Worm (Caenorhabditis elegans) whole organism, L1 larva: ENCODE measurements around the gene C03H5.6.

Source experiments
- C16A3.4 ChIP-seq: fragments of 150-350 bp; optimal IDR thresholded peaks from 2 replicates; lab custom pipeline; 2014; ENCODE audit warnings: missing biosample characterization, missing genetic modification characterization
- Y116A8C.19 ChIP-seq: sonication (generic microtip); optimal IDR thresholded peaks from 2 replicates; lab custom pipeline; 2016; ENCODE audit warnings: missing compliant biosample characterization, missing genetic modification characterization, borderline replicate concordance
- aha-1 ChIP-seq: fragments of 150-350 bp; optimal IDR thresholded peaks from 2 replicates; lab custom pipeline; 2014; ENCODE audit warnings: missing biosample characterization, missing genetic modification characterization
- alr-1 ChIP-seq: fragments of 200-800 bp; sonication (Bioruptor generic); optimal IDR thresholded peaks from 2 replicates; lab custom pipeline; 2018; ENCODE audit warnings: borderline replicate concordance, mild to moderate bottlenecking, missing genetic modification characterization, missing compliant biosample characterization
- aly-2 ChIP-seq: fragments of 150-350 bp; optimal IDR thresholded peaks from 2 replicates; lab custom pipeline; 2014; ENCODE audit warnings: missing biosample characterization, missing genetic modification characterization
- ama-1 ChIP-seq: fragments of 150-350 bp; optimal IDR thresholded peaks from 2 replicates; lab custom pipeline; 2014
- ceh-8 ChIP-seq: fragments of 200-800 bp; sonication (Bioruptor generic); optimal IDR thresholded peaks from 2 replicates; lab custom pipeline; 2018; ENCODE audit warnings: mild to moderate bottlenecking, missing genetic modification characterization, moderate library complexity, missing compliant biosample characterization
- ceh-82 ChIP-seq, 3 experiments: fragments of 150-350 bp in 1 of 3; sonication (generic microtip) in 2 of 3; optimal IDR thresholded peaks; 2 replicates each; lab custom pipeline; 2014 to 2017; ENCODE audit warnings: missing biosample characterization in 3 of 3, missing genetic modification characterization in 3 of 3
- dpl-1 ChIP-seq, 3 experiments: fragments of 150-350 bp in 2 of 3; sonication (generic microtip) in 1 of 3; optimal IDR thresholded peaks; 2 replicates each; lab custom pipeline; 2014 to 2017; ENCODE audit warnings: missing biosample characterization in 3 of 3, missing genetic modification characterization in 3 of 3, missing genetic modification reagents in 3 of 3
- dsc-1 ChIP-seq: sonication (generic microtip); optimal IDR thresholded peaks from 2 replicates; lab custom pipeline; 2016; ENCODE audit warnings: mild to moderate bottlenecking, missing genetic modification characterization, missing compliant biosample characterization
- efl-1 ChIP-seq, 4 experiments: fragments of 150-350 bp; optimal IDR thresholded peaks in 3 of 4; peaks in 1 of 4; 1 replicate in 1 of 4; 2 replicates in 3 of 4; lab custom pipeline; 2014; ENCODE audit warnings: missing biosample characterization in 2 of 4, missing genetic modification characterization in 2 of 4, missing genetic modification reagents in 2 of 4
- elt-2 ChIP-seq: sonication (generic microtip); optimal IDR thresholded peaks from 2 replicates; lab custom pipeline; 2016; ENCODE audit warnings: missing genetic modification characterization, mild to moderate bottlenecking, inconsistent platforms, missing compliant biosample characterization, missing genetic modification reagents
- elt-3 ChIP-seq, 6 experiments: fragments of 150-350 bp in 1 of 6; sonication (generic microtip); optimal IDR thresholded peaks; 2 replicates each; lab custom pipeline; 2017 to 2018; ENCODE audit warnings: missing biosample characterization in 6 of 6, missing genetic modification characterization in 6 of 6, inconsistent platforms in 1 of 6
- ets-5 ChIP-seq: fragments of 200-800 bp; sonication (Bioruptor generic); IDR thresholded peaks from 2 replicates; pipeline ENCODE4 v1.3.6; 2022; ENCODE audit warnings: missing genetic modification characterization, missing compliant biosample characterization
- fkh-10 ChIP-seq: sonication (generic microtip); optimal IDR thresholded peaks from 2 replicates; lab custom pipeline; 2017; ENCODE audit warnings: missing biosample characterization, missing genetic modification reagents, missing genetic modification characterization
- fkh-8 ChIP-seq: sonication (generic microtip); optimal IDR thresholded peaks from 2 replicates; lab custom pipeline; 2016; ENCODE audit warnings: mild to moderate bottlenecking, missing genetic modification characterization, missing compliant biosample characterization
- fos-1 ChIP-seq: fragments of 150-350 bp; optimal IDR thresholded peaks from 2 replicates; lab custom pipeline; 2014; ENCODE audit warnings: missing biosample characterization, missing genetic modification characterization
- grh-1 ChIP-seq: fragments of 200-800 bp; sonication (Bioruptor generic); IDR thresholded peaks from 2 replicates; pipeline ENCODE4 v1.3.6; 2022; ENCODE audit warnings: missing genetic modification reagents, missing genetic modification characterization, missing compliant biosample characterization
- hlh-17 ChIP-seq: fragments of 200-800 bp; sonication (Bioruptor generic); optimal IDR thresholded peaks from 2 replicates; lab custom pipeline; 2018; ENCODE audit warnings: missing genetic modification characterization, mild to moderate bottlenecking, missing compliant biosample characterization, moderate library complexity, borderline replicate concordance
- hpl-2 ChIP-seq: fragments of 150-350 bp; optimal IDR thresholded peaks from 2 replicates; lab custom pipeline; 2014; ENCODE audit warnings: missing biosample characterization, missing genetic modification reagents, missing genetic modification characterization
- jun-1 ChIP-seq: fragments of 150-350 bp; optimal IDR thresholded peaks from 2 replicates; lab custom pipeline; 2014; ENCODE audit warnings: missing biosample characterization, missing genetic modification reagents, missing genetic modification characterization
- lin-14 ChIP-seq: fragments of 200-800 bp; sonication (Bioruptor generic); optimal IDR thresholded peaks from 2 replicates; lab custom pipeline; 2018; ENCODE audit warnings: mild to moderate bottlenecking, missing genetic modification characterization, moderate library complexity, missing compliant biosample characterization
- lin-35 ChIP-seq, 2 experiments: fragments of 150-350 bp; optimal IDR thresholded peaks; 2 replicates each; lab custom pipeline; 2014; ENCODE audit warnings: missing biosample characterization in 2 of 2, missing genetic modification characterization in 2 of 2, missing genetic modification reagents in 2 of 2
- lir-3 ChIP-seq: sonication (generic microtip); optimal IDR thresholded peaks from 2 replicates; lab custom pipeline; 2016; ENCODE audit warnings: mild to moderate bottlenecking, missing genetic modification characterization, moderate library complexity, missing compliant biosample characterization; ENCODE audit not compliant: poor library complexity
- lsy-2 ChIP-seq, 2 experiments: fragments of 150-350 bp; optimal IDR thresholded peaks; 2 replicates each; lab custom pipeline; 2014; ENCODE audit warnings: missing biosample characterization in 2 of 2, missing genetic modification characterization in 2 of 2
- mdl-1 ChIP-seq, 2 experiments: fragments of 150-350 bp; optimal IDR thresholded peaks; 2 replicates each; lab custom pipeline; 2014 to 2017; ENCODE audit warnings: missing biosample characterization in 2 of 2, missing genetic modification characterization in 2 of 2, inconsistent platforms in 1 of 2
- mef-2 ChIP-seq: fragments of 150-350 bp; optimal IDR thresholded peaks from 2 replicates; lab custom pipeline; 2014; ENCODE audit warnings: missing biosample characterization, missing genetic modification characterization
- mep-1 ChIP-seq: fragments of 150-350 bp; optimal IDR thresholded peaks from 2 replicates; lab custom pipeline; 2014; ENCODE audit warnings: missing biosample characterization, missing genetic modification characterization
- nhr-12 ChIP-seq: sonication (generic microtip); optimal IDR thresholded peaks from 2 replicates; lab custom pipeline; 2017; ENCODE audit warnings: missing biosample characterization, missing genetic modification characterization
- nhr-19 ChIP-seq: fragments of 200-800 bp; sonication (Bioruptor generic); conservative IDR thresholded peaks from 2 replicates; pipeline ENCODE4 v1.3.6; 2022; ENCODE audit warnings: missing genetic modification characterization, missing compliant biosample characterization
- nhr-20 ChIP-seq: sonication (generic microtip); optimal IDR thresholded peaks from 2 replicates; lab custom pipeline; 2016; ENCODE audit warnings: mild to moderate bottlenecking, missing genetic modification characterization, missing compliant biosample characterization
- nhr-47 ChIP-seq: sonication (generic microtip); optimal IDR thresholded peaks from 2 replicates; lab custom pipeline; 2016; ENCODE audit warnings: mild to moderate bottlenecking, missing genetic modification characterization, moderate library complexity, missing compliant biosample characterization
- nhr-77 ChIP-seq: fragments of 150-350 bp; optimal IDR thresholded peaks from 2 replicates; lab custom pipeline; 2014; ENCODE audit warnings: missing biosample characterization, missing genetic modification characterization
- nhr-90 ChIP-seq: sonication (generic microtip); optimal IDR thresholded peaks from 2 replicates; lab custom pipeline; 2016; ENCODE audit warnings: mild to moderate bottlenecking, missing genetic modification characterization, missing compliant biosample characterization; ENCODE audit not compliant: poor library complexity
- pax-3 ChIP-seq: fragments of 200-800 bp; sonication (Bioruptor generic); optimal IDR thresholded peaks from 2 replicates; lab custom pipeline; 2018; ENCODE audit warnings: mild to moderate bottlenecking, missing genetic modification characterization, moderate library complexity, missing compliant biosample characterization
- skn-1 ChIP-seq: fragments of 150-350 bp; optimal IDR thresholded peaks from 2 replicates; lab custom pipeline; 2014; ENCODE audit warnings: missing biosample characterization, missing genetic modification characterization
- snpc-4 ChIP-seq: fragments of 150-350 bp; optimal IDR thresholded peaks from 2 replicates; lab custom pipeline; 2014; ENCODE audit warnings: missing biosample characterization, missing genetic modification characterization
- snu-23 ChIP-seq: sonication (generic microtip); optimal IDR thresholded peaks from 2 replicates; lab custom pipeline; 2016; ENCODE audit warnings: missing genetic modification characterization, missing compliant biosample characterization
- sptf-1 ChIP-seq: fragments of 150-350 bp; optimal IDR thresholded peaks from 2 replicates; lab custom pipeline; 2014; ENCODE audit warnings: missing biosample characterization, missing genetic modification characterization
- swsn-7 ChIP-seq: sonication (generic microtip); optimal IDR thresholded peaks from 2 replicates; lab custom pipeline; 2016; ENCODE audit warnings: missing genetic modification characterization, missing compliant biosample characterization
- tbx-2 ChIP-seq: sonication (generic microtip); optimal IDR thresholded peaks from 2 replicates; lab custom pipeline; 2016; ENCODE audit warnings: missing genetic modification characterization, missing compliant biosample characterization
- tlp-1 ChIP-seq: fragments of 150-350 bp; optimal IDR thresholded peaks from 2 replicates; lab custom pipeline; 2014; ENCODE audit warnings: missing biosample characterization, missing genetic modification characterization
- unc-130 ChIP-seq: fragments of 150-350 bp; optimal IDR thresholded peaks from 2 replicates; lab custom pipeline; 2017; ENCODE audit warnings: missing biosample characterization, missing genetic modification characterization, inconsistent platforms
- unc-62 ChIP-seq: fragments of 150-350 bp; optimal IDR thresholded peaks from 2 replicates; lab custom pipeline; 2014; ENCODE audit warnings: missing biosample characterization, missing genetic modification reagents, missing genetic modification characterization
- xbp-1 ChIP-seq: sonication (generic microtip); optimal IDR thresholded peaks from 2 replicates; lab custom pipeline; 2016; ENCODE audit warnings: missing genetic modification characterization, missing compliant biosample characterization
- zag-1 ChIP-seq: fragments of 150-350 bp; optimal IDR thresholded peaks from 2 replicates; lab custom pipeline; 2014; ENCODE audit warnings: missing biosample characterization, missing genetic modification characterization
- ztf-11 ChIP-seq, 2 experiments: sonication (generic microtip); optimal IDR thresholded peaks; 2 replicates each; lab custom pipeline; 2016 to 2017; ENCODE audit warnings: missing genetic modification characterization in 2 of 2, missing biosample characterization in 1 of 2, missing compliant biosample characterization in 1 of 2

The C03H5.6 gene

ce11 chrII:410832-411231, 11.6 kb upstream of the C03H5.6 start, which contains the start of the genes dnsn-1 and C24H12.4 (continued):
- TF ChIP-seq hpl-2 (peak; percentile 54), nhr-47 (tag; lab: Kevin White, UChicago) (peak; percentile 98), ceh-82 (tag; optimal IDR thresholded peaks at IDR 0.05; lab: Kevin White, UChicago) (peak; percentile 96 to 98 (median 97)), nhr-77 (tag; lab: Kevin White, UChicago) (peak; percentile 79), lir-3 (tag; lab: Kevin White, UChicago) (peak; percentile 81), mdl-1 (tag; optimal IDR thresholded peaks at IDR 0.05; lab: Kevin White, UChicago) (peak in 1 of 2 experiments; percentile 88), sptf-1 (tag; lab: Kevin White, UChicago) (no peak), ama-1 (lab: Kevin White, UChicago) (peak; percentile 65), nhr-20 (tag; lab: Kevin White, UChicago) (peak; percentile 96), ets-5 (no peak), nhr-90 (tag; lab: Kevin White, UChicago) (peak; percentile 97), dpl-1 (GFP tag; optimal IDR thresholded peaks at IDR 0.05; lab: Kevin White, UChicago) (peak; percentile 96 to 97 (median 96)), skn-1 (tag; lab: Kevin White, UChicago) (peak; percentile 95), pax-3 (peak; percentile 87), nhr-12 (tag; lab: Kevin White, UChicago) (no peak), unc-62 (GFP tag; lab: Kevin White, UChicago) (no peak), fos-1 (tag; lab: Kevin White, UChicago) (peak; percentile 84), alr-1 (tag; lab: Kevin White, UChicago) (no peak), unc-130 (tag; lab: Kevin White, UChicago) (peak; percentile 99), aha-1 (tag; lab: Kevin White, UChicago) (peak; percentile 75), mep-1 (peak; percentile 99), hlh-17 (GFP tag; lab: Kevin White, UChicago) (no peak), C16A3.4 (peak; percentile 96), snpc-4 (tag; lab: Kevin White, UChicago) (peak; percentile 86), elt-2 (tag; lab: Kevin White, UChicago) (peak; percentile 75), jun-1 (tag; lab: Kevin White, UChicago) (peak; percentile 88), snu-23 (GFP tag; lab: Kevin White, UChicago) (peak; percentile 98), elt-3 (tag; optimal IDR thresholded peaks at IDR 0.05; lab: Kevin White, UChicago) (peak in 5 of 6 experiments; percentile 35 to 97 (median 63)), mef-2 (tag; lab: Kevin White, UChicago) (peak; percentile 49), ceh-8 (peak; percentile 83), Y116A8C.19 (no peak)

ce11 chrII:402435-402834, 3.2 kb upstream of the C03H5.6 start, which contains the start of gene clec-10:
Gene clec-10 (plus strand): TSS chrII:402678.
- TF ChIP-seq dsc-1 (no peak), grh-1 (GFP tag; lab: Robert Waterston, UW) (no peak), elt-2 (tag; lab: Kevin White, UChicago) (peak; percentile 19), aly-2 (tag; lab: Kevin White, UChicago) (no peak), nhr-19 (GFP tag; lab: Robert Waterston, UW) (no peak), nhr-20 (tag; lab: Kevin White, UChicago) (no peak), efl-1 (optimal IDR thresholded peaks at IDR 0.05; lab: Kevin White, UChicago) (no peak), efl-1 (GFP tag; optimal IDR thresholded peaks at IDR 0.05 in 1 of 2; lab: Kevin White, UChicago) (peak in 1 of 2 experiments; percentile 82)

ce11 chrII:401211-401610, 2.0 kb upstream of the C03H5.6 start:
- peak in 1 of 3 experiments; percentile 39 for TF ChIP-seq dpl-1 (GFP tag; optimal IDR thresholded peaks at IDR 0.05; lab: Kevin White, UChicago)
- TF ChIP-seq fkh-10 (GFP tag; lab: Kevin White, UChicago), result peak; percentile 45
- peak; percentile 28 for TF ChIP-seq snu-23 (GFP tag; lab: Kevin White, UChicago)
- TF ChIP-seq hpl-2, result no peak
- no peak for TF ChIP-seq ztf-11 (tag; optimal IDR thresholded peaks at IDR 0.05; lab: Kevin White, UChicago)
- no peak for TF ChIP-seq tlp-1 (tag; lab: Kevin White, UChicago)
- TF ChIP-seq mep-1, result peak; percentile 26
- peak; percentile 53 for TF ChIP-seq fkh-8 (tag; lab: Kevin White, UChicago)
- TF ChIP-seq xbp-1 (tag; lab: Kevin White, UChicago), result no peak
- peak in 1 of 2 experiments; percentile 4 for TF ChIP-seq lsy-2 (tag; optimal IDR thresholded peaks at IDR 0.05; lab: Kevin White, UChicago)
- peak in 1 of 3 experiments; percentile 51 for TF ChIP-seq ceh-82 (tag; optimal IDR thresholded peaks at IDR 0.05; lab: Kevin White, UChicago)
- peak; percentile 26 for TF ChIP-seq swsn-7 (tag; lab: Kevin White, UChicago)
- no peak for TF ChIP-seq elt-3 (tag; optimal IDR thresholded peaks at IDR 0.05; lab: Kevin White, UChicago)
- TF ChIP-seq lin-35 (GFP tag; optimal IDR thresholded peaks at IDR 0.05; lab: Kevin White, UChicago), result peak in 1 of 2 experiments; percentile 26
- no peak for TF ChIP-seq unc-130 (tag; lab: Kevin White, UChicago)
- peak in 1 of 2 experiments; percentile 22 for TF ChIP-seq efl-1 (optimal IDR thresholded peaks at IDR 0.05; lab: Kevin White, UChicago)
- TF ChIP-seq efl-1 (GFP tag; optimal IDR thresholded peaks at IDR 0.05 in 1 of 2; lab: Kevin White, UChicago), result peak in 1 of 2 experiments; percentile 70
- no peak for TF ChIP-seq Y116A8C.19
- no peak for TF ChIP-seq zag-1 (tag; lab: Kevin White, UChicago)
- peak; percentile 19 for TF ChIP-seq tbx-2 (tag; lab: Kevin White, UChicago)
- TF ChIP-seq lin-14 (GFP tag; lab: Kevin White, UChicago), result peak; percentile 77
- peak; percentile 31 for TF ChIP-seq nhr-47 (tag; lab: Kevin White, UChicago)
